Fruit fly (Drosophila melanogaster) whole organism, embryonic: Measurements from ENCODE around the gene IntS14.

ENCODE experiments used
- C15 ChIP-seq: fragments of 200-800 bp; sonication (Bioruptor generic); IDR thresholded peaks from 3 replicates; pipeline ENCODE4 v1.3.6; 2022; ENCODE audit warnings: missing biosample characterization, missing genetic modification characterization
- CG10431 ChIP-seq: fragments of 200-800 bp; sonication (Bioruptor generic); optimal IDR thresholded peaks from 3 replicates; lab custom pipeline; 2018; ENCODE audit warnings: missing biosample characterization, mild to moderate bottlenecking, missing genetic modification characterization
- CG11247 ChIP-seq: fragments of 200-800 bp; sonication (Bioruptor generic); IDR thresholded peaks from 2 replicates; pipeline ENCODE4 v1.3.6; 2022; ENCODE audit warnings: missing biosample characterization, missing genetic modification characterization
- CG13775 ChIP-seq: fragments of 200-800 bp; sonication (Bioruptor generic); optimal IDR thresholded peaks from 3 replicates; lab custom pipeline; 2017; ENCODE audit warnings: missing biosample characterization, mild to moderate bottlenecking, missing genetic modification characterization
- CG14965 ChIP-seq: fragments of 200-800 bp; sonication (Bioruptor generic); optimal IDR thresholded peaks from 2 replicates; lab custom pipeline; 2016; ENCODE audit warnings: missing biosample characterization, missing genetic modification characterization, borderline replicate concordance
- CG15011 ChIP-seq: fragments of 200-800 bp; sonication (Bioruptor generic); optimal IDR thresholded peaks from 3 replicates; lab custom pipeline; 2018; ENCODE audit warnings: missing biosample characterization, mild to moderate bottlenecking, missing genetic modification characterization
- CG15269 ChIP-seq: fragments of 200-800 bp; sonication (Bioruptor generic); optimal IDR thresholded peaks from 2 replicates; lab custom pipeline; 2018; ENCODE audit warnings: missing biosample characterization, mild to moderate bottlenecking, missing genetic modification characterization, moderate library complexity
- CG1529 ChIP-seq: fragments of 200-800 bp; sonication (Bioruptor generic); optimal IDR thresholded peaks from 3 replicates; lab custom pipeline; 2018; ENCODE audit warnings: missing biosample characterization, missing genetic modification characterization
- CG16815 ChIP-seq: fragments of 200-800 bp; sonication (Bioruptor generic); optimal IDR thresholded peaks from 3 replicates; lab custom pipeline; 2017; ENCODE audit warnings: missing biosample characterization, mild to moderate bottlenecking, missing genetic modification characterization
- CG16863 ChIP-seq: fragments of 200-800 bp; sonication (Bioruptor generic); optimal IDR thresholded peaks from 3 replicates; lab custom pipeline; 2016; ENCODE audit warnings: missing biosample characterization, missing genetic modification characterization
- CG17186 ChIP-seq: fragments of 200-800 bp; sonication (Bioruptor generic); optimal IDR thresholded peaks from 3 replicates; lab custom pipeline; 2017; ENCODE audit warnings: missing biosample characterization, missing genetic modification reagents, missing genetic modification characterization
- CG18262 ChIP-seq: fragments of 200-800 bp; optimal IDR thresholded peaks from 3 replicates; lab custom pipeline; 2019; ENCODE audit warnings: missing biosample characterization, mild to moderate bottlenecking, missing genetic modification characterization, moderate library complexity
- CG2116 ChIP-seq: fragments of 200-800 bp; sonication (Bioruptor generic); optimal IDR thresholded peaks from 3 replicates; lab custom pipeline; 2018; ENCODE audit warnings: missing biosample characterization, mild to moderate bottlenecking, missing genetic modification characterization
- CG2120 ChIP-seq: fragments of 200-800 bp; sonication (Bioruptor generic); optimal IDR thresholded peaks from 3 replicates; lab custom pipeline; 2016; ENCODE audit warnings: missing biosample characterization, missing genetic modification characterization
- CG31388 ChIP-seq: fragments of 200-800 bp; sonication (Bioruptor generic); optimal IDR thresholded peaks from 2 replicates; lab custom pipeline; 2016; ENCODE audit warnings: missing biosample characterization, missing genetic modification characterization
- CG3281 ChIP-seq: fragments of 200-800 bp; sonication (Bioruptor generic); optimal IDR thresholded peaks from 3 replicates; lab custom pipeline; 2017; ENCODE audit warnings: missing biosample characterization, mild to moderate bottlenecking, missing genetic modification characterization
- CG3995 ChIP-seq: fragments of 200-800 bp; sonication (Bioruptor generic); optimal IDR thresholded peaks from 3 replicates; lab custom pipeline; 2016; ENCODE audit warnings: missing biosample characterization, missing genetic modification characterization
- CG4328 ChIP-seq: fragments of 200-800 bp; sonication (Bioruptor generic); optimal IDR thresholded peaks from 3 replicates; lab custom pipeline; 2017; ENCODE audit warnings: missing biosample characterization, missing genetic modification reagents, missing genetic modification characterization
- CG5180 ChIP-seq: fragments of 200-800 bp; sonication (Bioruptor generic); optimal IDR thresholded peaks from 3 replicates; lab custom pipeline; 2017; ENCODE audit warnings: missing biosample characterization, missing genetic modification characterization, mild to moderate bottlenecking, moderate library complexity, missing genetic modification reagents
- CG6683 ChIP-seq: fragments of 200-800 bp; sonication (Bioruptor generic); optimal IDR thresholded peaks from 2 replicates; lab custom pipeline; 2017; ENCODE audit warnings: missing biosample characterization, mild to moderate bottlenecking, missing genetic modification characterization, missing genetic modification reagents
- CG7556 ChIP-seq: fragments of 200-800 bp; sonication (Bioruptor generic); optimal IDR thresholded peaks from 2 replicates; lab custom pipeline; 2017; ENCODE audit warnings: missing biosample characterization, mild to moderate bottlenecking, missing genetic modification characterization
- CG7745 ChIP-seq: fragments of 200-800 bp; sonication (Bioruptor generic); optimal IDR thresholded peaks from 2 replicates; lab custom pipeline; 2018; ENCODE audit warnings: missing biosample characterization, mild to moderate bottlenecking, missing genetic modification characterization, moderate library complexity
- HLH3B ChIP-seq: fragments of 200-800 bp; sonication (Bioruptor generic); IDR thresholded peaks from 2 replicates; pipeline ENCODE4 v1.3.6; 2022; ENCODE audit warnings: missing biosample characterization, missing genetic modification characterization
- Med ChIP-seq: fragments of 200-800 bp; sonication (Bioruptor generic); peaks from one replicate; lab custom pipeline; 2016; ENCODE audit warnings: missing biosample characterization, missing genetic modification characterization, mild to moderate bottlenecking, inconsistent platforms, moderate library complexity
- Neu2 ChIP-seq: fragments of 200-800 bp; sonication (Bioruptor generic); optimal IDR thresholded peaks from 3 replicates; lab custom pipeline; 2016; ENCODE audit warnings: missing biosample characterization, missing genetic modification characterization, borderline replicate concordance
- Nf-YB ChIP-seq: fragments of 200-800 bp; sonication (Bioruptor generic); optimal IDR thresholded peaks from 3 replicates; lab custom pipeline; 2019; ENCODE audit warnings: missing biosample characterization, mild to moderate bottlenecking, missing genetic modification characterization, moderate library complexity
- Poxn ChIP-seq: fragments of 200-800 bp; sonication (Bioruptor generic); IDR thresholded peaks from 2 replicates; pipeline ENCODE4 v1.3.6; 2022; ENCODE audit warnings: missing biosample characterization, missing genetic modification characterization
- Rfx ChIP-seq: fragments of 200-800 bp; sonication (Bioruptor generic); IDR thresholded peaks from 2 replicates; pipeline ENCODE4 v1.3.6; 2022; ENCODE audit warnings: missing biosample characterization, missing genetic modification characterization
- Sin3A ChIP-seq: fragments of >200 bp; optimal IDR thresholded peaks from 2 replicates; lab custom pipeline; 2018
- Sox102F ChIP-seq: fragments of 200-800 bp; sonication (Bioruptor generic); optimal IDR thresholded peaks from 2 replicates; lab custom pipeline; 2018; ENCODE audit warnings: missing biosample characterization, mild to moderate bottlenecking, missing genetic modification characterization, moderate library complexity
- TFAM ChIP-seq: fragments of 200-800 bp; sonication (Bioruptor generic); optimal IDR thresholded peaks from 2 replicates; lab custom pipeline; 2017; ENCODE audit warnings: missing biosample characterization, missing genetic modification characterization, inconsistent platforms
- Xbp1 ChIP-seq: fragments of 200-800 bp; sonication (Bioruptor generic); optimal IDR thresholded peaks from 3 replicates; lab custom pipeline; 2016; ENCODE audit warnings: missing biosample characterization, mild to moderate bottlenecking, missing genetic modification characterization
- ash1 ChIP-seq: fragments of 200-800 bp; sonication (Bioruptor generic); optimal IDR thresholded peaks from 2 replicates; lab custom pipeline; 2018; ENCODE audit warnings: missing biosample characterization, mild to moderate bottlenecking, missing genetic modification characterization
- az2 ChIP-seq: fragments of 200-800 bp; sonication (Bioruptor generic); optimal IDR thresholded peaks from 3 replicates; lab custom pipeline; 2016; ENCODE audit warnings: missing biosample characterization, missing genetic modification characterization
- danr ChIP-seq: fragments of 200-800 bp; sonication (Bioruptor generic); IDR thresholded peaks from 2 replicates; pipeline ENCODE4 v1.3.6; 2022; ENCODE audit warnings: missing biosample characterization, missing genetic modification characterization
- dysf ChIP-seq: fragments of 200-800 bp; sonication (Bioruptor generic); IDR thresholded peaks from 3 replicates; pipeline ENCODE4 v1.3.6; 2022; ENCODE audit warnings: missing biosample characterization, missing genetic modification characterization
- ftz-f1 ChIP-seq: fragments of 200-800 bp; sonication (Bioruptor generic); optimal IDR thresholded peaks from 2 replicates; lab custom pipeline; 2016; ENCODE audit warnings: missing biosample characterization, missing genetic modification characterization
- hbn ChIP-seq: fragments of 200-800 bp; sonication (Bioruptor generic); IDR thresholded peaks from 2 replicates; pipeline ENCODE4 v1.3.6; 2022; ENCODE audit warnings: missing biosample characterization, missing genetic modification characterization; ENCODE audit not compliant: partially characterized antibody
- ind ChIP-seq: fragments of 200-800 bp; sonication (Bioruptor generic); optimal IDR thresholded peaks from 3 replicates; lab custom pipeline; 2016; ENCODE audit warnings: missing biosample characterization, missing genetic modification characterization
- insv ChIP-seq, 2 experiments: fragments of 200-800 bp; sonication (Bioruptor generic); optimal IDR thresholded peaks; 3 replicates each; lab custom pipeline; 2016 to 2018; ENCODE audit warnings: missing biosample characterization in 2 of 2, missing genetic modification characterization in 2 of 2
- klu ChIP-seq: fragments of 200-800 bp; sonication (Bioruptor generic); IDR thresholded peaks from 2 replicates; pipeline ENCODE4 v1.3.6; 2022; ENCODE audit warnings: missing biosample characterization, missing genetic modification characterization
- p53 ChIP-seq: fragments of 200-800 bp; sonication (Bioruptor generic); optimal IDR thresholded peaks from 2 replicates; lab custom pipeline; 2016; ENCODE audit warnings: missing biosample characterization, missing genetic modification characterization
- row ChIP-seq: fragments of 200-800 bp; sonication (Bioruptor generic); IDR thresholded peaks from 3 replicates; pipeline ENCODE4 v1.3.6; 2022; ENCODE audit warnings: missing biosample characterization, missing genetic modification characterization
- sd ChIP-seq: fragments of 200-800 bp; sonication (Bioruptor generic); optimal IDR thresholded peaks from 3 replicates; lab custom pipeline; 2018; ENCODE audit warnings: missing biosample characterization, mild to moderate bottlenecking, missing genetic modification characterization, moderate library complexity
- sens-2 ChIP-seq: fragments of 200-800 bp; sonication (Bioruptor generic); IDR thresholded peaks from 2 replicates; pipeline ENCODE4 v1.3.6; 2022; ENCODE audit warnings: missing biosample characterization, missing genetic modification characterization
- sim ChIP-seq: fragments of 200-800 bp; sonication (Bioruptor generic); IDR thresholded peaks from 2 replicates; pipeline ENCODE4 v1.3.6; 2022; ENCODE audit warnings: missing biosample characterization, missing genetic modification characterization
- sqz ChIP-seq: fragments of 200-800 bp; sonication (Bioruptor generic); optimal IDR thresholded peaks from 3 replicates; lab custom pipeline; 2018; ENCODE audit warnings: missing biosample characterization, mild to moderate bottlenecking, missing genetic modification characterization
- sr ChIP-seq: fragments of 200-800 bp; sonication (Bioruptor generic); IDR thresholded peaks from 3 replicates; pipeline ENCODE4 v1.3.6; 2022; ENCODE audit warnings: missing biosample characterization, missing genetic modification characterization
- stwl ChIP-seq: fragments of 200-800 bp; sonication (Bioruptor generic); optimal IDR thresholded peaks from 3 replicates; lab custom pipeline; 2018; ENCODE audit warnings: missing biosample characterization, mild to moderate bottlenecking, missing genetic modification characterization, moderate library complexity
- trem ChIP-seq: fragments of 200-800 bp; optimal IDR thresholded peaks from 3 replicates; lab custom pipeline; 2019; ENCODE audit warnings: missing biosample characterization, mild to moderate bottlenecking, missing genetic modification characterization, moderate library complexity

The IntS14 gene

DNA sequence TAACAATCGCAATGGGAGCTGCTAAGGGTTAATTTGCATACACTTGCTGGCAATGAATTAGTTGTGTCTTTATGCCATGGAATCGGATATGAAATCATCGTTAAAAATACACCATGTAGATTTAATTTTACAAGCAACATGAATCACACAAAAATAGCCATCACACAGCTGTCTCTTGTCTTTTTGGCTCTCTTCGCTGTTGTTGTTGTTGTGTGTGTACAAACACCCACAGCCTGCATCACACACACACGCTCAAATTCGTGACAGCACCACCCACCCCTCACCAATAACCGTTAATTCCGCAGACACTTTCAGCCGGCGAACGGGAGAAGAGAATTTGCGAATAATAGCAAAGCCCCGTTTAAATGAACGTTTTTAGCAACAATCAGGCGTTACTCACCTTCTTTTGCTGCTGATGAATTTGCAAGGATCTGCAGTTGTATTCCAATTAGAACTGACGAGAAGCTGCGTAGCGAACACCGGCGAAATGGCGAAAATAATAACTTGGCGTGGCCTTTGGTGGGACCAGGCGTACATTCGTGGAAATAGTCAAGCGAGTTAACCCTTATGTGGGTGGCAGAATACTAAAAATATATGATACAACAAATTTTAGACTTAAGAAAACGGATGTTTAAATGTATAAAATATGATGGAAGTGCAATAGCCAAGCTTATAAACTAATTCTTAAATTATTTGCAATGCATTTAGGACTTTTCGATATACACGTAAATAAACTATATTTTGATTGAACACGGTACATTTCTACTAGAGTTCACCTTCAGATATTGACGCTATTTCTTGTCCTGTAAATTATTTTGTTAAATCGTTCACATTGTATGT, 6.3 kb upstream of the IntS14 start, which contains the start of gene capt (continued):
- no peak for TF ChIP-seq klu (GFP tag; lab: Robert Waterston, UW)
- no peak for TF ChIP-seq CG6683 (GFP tag; lab: Kevin White, UChicago)
- TF ChIP-seq CG4328 (GFP tag; lab: Kevin White, UChicago), result no peak
- TF ChIP-seq trem (tag; lab: Kevin White, UChicago), result peak; percentile 9
- peak; percentile 6 for TF ChIP-seq CG2116 (GFP tag; lab: Kevin White, UChicago)
- TF ChIP-seq az2 (GFP tag; lab: Kevin White, UChicago), result no peak
- no peak for TF ChIP-seq CG14965 (GFP tag; lab: Kevin White, UChicago)
- TF ChIP-seq sd (tag; lab: Kevin White, UChicago), result no peak
- TF ChIP-seq Sox102F (GFP tag; lab: Kevin White, UChicago), result no peak
- peak; percentile 94 for TF ChIP-seq row
- TF ChIP-seq p53, result no peak
- TF ChIP-seq Neu2, result no peak
- no peak for TF ChIP-seq Nf-YB
- TF ChIP-seq CG5180 (GFP tag; lab: Kevin White, UChicago), result no peak
- TF ChIP-seq CG7556 (GFP tag; lab: Kevin White, UChicago), result no peak
- TF ChIP-seq CG3995, result peak; percentile 8
- TF ChIP-seq CG13775 (GFP tag; lab: Kevin White, UChicago), result peak; percentile 45
- no peak for TF ChIP-seq CG31388
- no peak for TF ChIP-seq TFAM
- peak; percentile 52 for TF ChIP-seq ind (GFP tag; lab: Kevin White, UChicago)
- TF ChIP-seq ftz-f1 (GFP tag; lab: Kevin White, UChicago), result no peak
- peak; percentile 72 for TF ChIP-seq Rfx (GFP tag; lab: Robert Waterston, UW)
- no peak for TF ChIP-seq CG1529 (GFP tag; lab: Kevin White, UChicago)
- TF ChIP-seq ash1 (GFP tag; lab: Kevin White, UChicago), result no peak
- peak; percentile 39 for TF ChIP-seq CG18262 (tag; lab: Kevin White, UChicago)
- TF ChIP-seq CG7745 (tag; lab: Kevin White, UChicago), result no peak
- no peak for TF ChIP-seq stwl (tag; lab: Kevin White, UChicago)
- no peak for TF ChIP-seq C15 (GFP tag; lab: Robert Waterston, UW)
- peak; percentile 23; the same call in 1 of the 2 replicates for TF ChIP-seq HLH3B (GFP tag; lab: Robert Waterston, UW)
- peak; percentile 12 for TF ChIP-seq CG16863 (GFP tag; lab: Kevin White, UChicago)
- peak; percentile 86 for TF ChIP-seq sr (GFP tag; lab: Robert Waterston, UW)
- TF ChIP-seq sqz (GFP tag; lab: Kevin White, UChicago), result no peak
- TF ChIP-seq CG17186 (GFP tag; lab: Kevin White, UChicago), result no peak
- TF ChIP-seq CG15011 (GFP tag; lab: Kevin White, UChicago), result no peak
- TF ChIP-seq CG11247 (GFP tag; lab: Robert Waterston, UW), result no peak; the same call in 1 of the 2 replicates
- peak; percentile 74 for TF ChIP-seq CG2120 (GFP tag; lab: Kevin White, UChicago)
- TF ChIP-seq CG10431 (GFP tag; lab: Kevin White, UChicago), result no peak
- no peak for TF ChIP-seq sim (GFP tag; lab: Robert Waterston, UW)
- TF ChIP-seq Poxn (GFP tag; lab: Robert Waterston, UW), result no peak
- TF ChIP-seq Med (GFP tag; lab: Kevin White, UChicago), result peak; percentile 84
- peak; percentile 44 for TF ChIP-seq Xbp1 (GFP tag; lab: Kevin White, UChicago)
- TF ChIP-seq insv (GFP tag; optimal IDR thresholded peaks at IDR 0.05; lab: Kevin White, UChicago), result peak; percentile 51 to 85
- TF ChIP-seq danr (GFP tag; lab: Robert Waterston, UW), result no peak
- peak; percentile 54 for TF ChIP-seq Sin3A (lab: Kevin White, UChicago)
- TF ChIP-seq CG3281, result no peak
- no peak for TF ChIP-seq sens-2 (GFP tag; lab: Robert Waterston, UW)
- no peak for TF ChIP-seq CG15269 (tag; lab: Kevin White, UChicago)
- TF ChIP-seq dysf, result peak; percentile 61; the same call in 1 of the 3 replicates
- TF ChIP-seq hbn, result no peak
- TF ChIP-seq CG16815, result no peak
